Fruit fly (Drosophila melanogaster) whole organism, embryonic: Measurements from ENCODE around the gene dj-1beta.

Experiments used
- Awh ChIP-seq: fragments of 200-800 bp; sonication (Bioruptor generic); IDR thresholded peaks from 2 replicates; pipeline ENCODE4, ENCODE4 v1.3.6; 2022; ENCODE audit warnings: missing biosample characterization, missing genetic modification characterization
- BtbVII ChIP-seq: fragments of 200-800 bp; sonication (Bioruptor generic); optimal IDR thresholded peaks from 3 replicates; lab custom pipeline; 2017; ENCODE audit warnings: missing biosample characterization, mild to moderate bottlenecking, missing genetic modification characterization
- CG10431 ChIP-seq: fragments of 200-800 bp; sonication (Bioruptor generic); optimal IDR thresholded peaks from 3 replicates; lab custom pipeline; 2018; ENCODE audit warnings: missing biosample characterization, mild to moderate bottlenecking, missing genetic modification characterization
- CG10565 ChIP-seq: fragments of 200-800 bp; sonication (Bioruptor generic); optimal IDR thresholded peaks from 3 replicates; lab custom pipeline; 2016; ENCODE audit warnings: missing biosample characterization, mild to moderate bottlenecking, missing genetic modification characterization
- CG10979 ChIP-seq: fragments of 200-800 bp; sonication (Bioruptor generic); optimal IDR thresholded peaks from 2 replicates; lab custom pipeline; 2018; ENCODE audit warnings: missing biosample characterization, mild to moderate bottlenecking, missing genetic modification characterization, moderate library complexity
- CG11456 ChIP-seq: fragments of 200-800 bp; sonication (Bioruptor generic); IDR thresholded peaks from 3 replicates; pipeline ENCODE4 v1.3.6; 2022; ENCODE audit warnings: missing biosample characterization, missing genetic modification characterization
- CG12071 ChIP-seq: fragments of 200-800 bp; sonication (Bioruptor generic); optimal IDR thresholded peaks from 3 replicates; lab custom pipeline; 2018; ENCODE audit warnings: missing biosample characterization, mild to moderate bottlenecking, missing genetic modification characterization
- CG1233 ChIP-seq: fragments of 200-800 bp; sonication (Bioruptor generic); optimal IDR thresholded peaks from 4 replicates; lab custom pipeline; 2018; ENCODE audit warnings: missing biosample characterization, mild to moderate bottlenecking, missing genetic modification characterization
- CG14014 ChIP-seq: fragments of 200-800 bp; sonication (Bioruptor generic); IDR thresholded peaks from 2 replicates; pipeline ENCODE4 v1.3.6; 2022; ENCODE audit warnings: missing biosample characterization, missing genetic modification characterization
- CG18476 ChIP-seq: fragments of 200-800 bp; sonication (Bioruptor generic); optimal IDR thresholded peaks from 2 replicates; lab custom pipeline; 2016; ENCODE audit warnings: missing biosample characterization, mild to moderate bottlenecking, missing genetic modification characterization
- CG2129 ChIP-seq: fragments of 200-800 bp; sonication (Bioruptor generic); IDR thresholded peaks from 2 replicates; pipeline ENCODE4 v1.3.6; 2022; ENCODE audit warnings: missing biosample characterization, missing genetic modification characterization; ENCODE audit not compliant: partially characterized antibody
- CG2202 ChIP-seq: fragments of 200-800 bp; sonication (Bioruptor generic); optimal IDR thresholded peaks from 2 replicates; lab custom pipeline; 2018; ENCODE audit warnings: missing biosample characterization, mild to moderate bottlenecking, missing genetic modification characterization
- CG30431 ChIP-seq: fragments of 200-800 bp; sonication (Bioruptor generic); optimal IDR thresholded peaks from 2 replicates; lab custom pipeline; 2017; ENCODE audit warnings: missing biosample characterization, missing genetic modification characterization
- CG31224 ChIP-seq: fragments of 200-800 bp; sonication (Bioruptor generic); IDR thresholded peaks from 2 replicates; pipeline ENCODE4 v1.3.6; 2022; ENCODE audit warnings: missing biosample characterization, missing genetic modification characterization
- CG33213 ChIP-seq: fragments of 200-800 bp; sonication (Bioruptor generic); optimal IDR thresholded peaks from 3 replicates; lab custom pipeline; 2016; ENCODE audit warnings: missing biosample characterization, missing genetic modification characterization
- CG4820 ChIP-seq: fragments of 200-800 bp; sonication (Bioruptor generic); optimal IDR thresholded peaks from 3 replicates; lab custom pipeline; 2016; ENCODE audit warnings: missing biosample characterization, missing genetic modification characterization
- CG6654 ChIP-seq: fragments of 200-800 bp; sonication (Bioruptor generic); optimal IDR thresholded peaks from 2 replicates; lab custom pipeline; 2017; ENCODE audit warnings: missing biosample characterization, mild to moderate bottlenecking, missing genetic modification characterization
- CG6689 ChIP-seq: fragments of 200-800 bp; sonication (Bioruptor generic); IDR thresholded peaks from 2 replicates; pipeline ENCODE4 v1.3.6; 2022; ENCODE audit warnings: missing biosample characterization, missing genetic modification characterization
- CG6791 ChIP-seq: fragments of 200-800 bp; sonication (Bioruptor generic); IDR thresholded peaks from 3 replicates; pipeline ENCODE4 v1.3.6; 2022; ENCODE audit warnings: missing biosample characterization, missing genetic modification characterization; ENCODE audit not compliant: partially characterized antibody
- CG8765 ChIP-seq: fragments of 200-800 bp; sonication (Bioruptor generic); IDR thresholded peaks from 2 replicates; pipeline ENCODE4 v1.3.6; 2022; ENCODE audit warnings: missing biosample characterization, missing genetic modification characterization
- CG9817 ChIP-seq: fragments of 200-800 bp; sonication (Bioruptor generic); optimal IDR thresholded peaks from 2 replicates; lab custom pipeline; 2018; ENCODE audit warnings: missing biosample characterization, mild to moderate bottlenecking, missing genetic modification characterization, moderate library complexity
- E2f1 ChIP-seq: fragments of 200-800 bp; sonication (Bioruptor generic); IDR thresholded peaks from 2 replicates; pipeline ENCODE4 v1.3.6; 2022; ENCODE audit warnings: missing biosample characterization, missing genetic modification characterization
- Hr3 ChIP-seq: fragments of 200-800 bp; sonication (Bioruptor generic); optimal IDR thresholded peaks from 3 replicates; lab custom pipeline; 2016; ENCODE audit warnings: missing biosample characterization, missing genetic modification characterization
- Hsf ChIP-seq: fragments of 200-800 bp; sonication (Bioruptor generic); optimal IDR thresholded peaks from 3 replicates; lab custom pipeline; 2016; ENCODE audit warnings: missing biosample characterization, missing genetic modification characterization
- Nf-YB ChIP-seq: fragments of 200-800 bp; sonication (Bioruptor generic); optimal IDR thresholded peaks from 3 replicates; lab custom pipeline; 2019; ENCODE audit warnings: missing biosample characterization, mild to moderate bottlenecking, missing genetic modification characterization, moderate library complexity
- bigmax ChIP-seq: fragments of 200-800 bp; sonication (Bioruptor generic); optimal IDR thresholded peaks from 2 replicates; lab custom pipeline; 2018; ENCODE audit warnings: missing biosample characterization, mild to moderate bottlenecking, missing genetic modification characterization
- corto ChIP-seq: fragments of 200-800 bp; sonication (Bioruptor generic); optimal IDR thresholded peaks from 2 replicates; lab custom pipeline; 2016; ENCODE audit warnings: missing biosample characterization, mild to moderate bottlenecking, missing genetic modification characterization, moderate library complexity
- dm ChIP-seq: fragments of 200-800 bp; sonication (Bioruptor generic); optimal IDR thresholded peaks from 3 replicates; lab custom pipeline; 2016; ENCODE audit warnings: missing biosample characterization, missing genetic modification characterization
- en ChIP-seq: fragments of 200-800 bp; sonication (Bioruptor generic); optimal IDR thresholded peaks from 2 replicates; lab custom pipeline; 2016; ENCODE audit warnings: missing biosample characterization, missing genetic modification characterization
- exex ChIP-seq: fragments of 200-800 bp; sonication (Bioruptor generic); optimal IDR thresholded peaks from 4 replicates; lab custom pipeline; 2018; ENCODE audit warnings: missing biosample characterization, mild to moderate bottlenecking, missing genetic modification characterization, moderate library complexity
- fd64A ChIP-seq: fragments of 200-800 bp; sonication (Bioruptor generic); optimal IDR thresholded peaks from 3 replicates; lab custom pipeline; 2018; ENCODE audit warnings: missing biosample characterization, mild to moderate bottlenecking, missing genetic modification characterization
- fd96Cb ChIP-seq: fragments of 200-800 bp; sonication (Bioruptor generic); optimal IDR thresholded peaks from 2 replicates; lab custom pipeline; 2018; ENCODE audit warnings: missing biosample characterization, mild to moderate bottlenecking, missing genetic modification characterization, moderate library complexity
- gce ChIP-seq: fragments of 200-800 bp; sonication (Bioruptor generic); IDR thresholded peaks from 3 replicates; pipeline ENCODE4 v1.3.6; 2022; ENCODE audit warnings: missing biosample characterization, missing genetic modification characterization
- grn ChIP-seq: fragments of 200-800 bp; sonication (Bioruptor generic); optimal IDR thresholded peaks from 3 replicates; lab custom pipeline; 2017; ENCODE audit warnings: missing biosample characterization, missing genetic modification characterization
- ind ChIP-seq: fragments of 200-800 bp; sonication (Bioruptor generic); optimal IDR thresholded peaks from 3 replicates; lab custom pipeline; 2016; ENCODE audit warnings: missing biosample characterization, missing genetic modification characterization
- kni ChIP-seq: fragments of 200-800 bp; sonication (Bioruptor generic); optimal IDR thresholded peaks from 3 replicates; lab custom pipeline; 2017; ENCODE audit warnings: mild to moderate bottlenecking, missing biosample characterization, missing genetic modification reagents, missing genetic modification characterization
- lbe ChIP-seq: fragments of 200-800 bp; sonication (Bioruptor generic); optimal IDR thresholded peaks from 2 replicates; lab custom pipeline; 2016; ENCODE audit warnings: missing biosample characterization, mild to moderate bottlenecking, missing genetic modification characterization
- lola ChIP-seq, 3 experiments: fragments of >200 bp in 2 of 3; fragments of 200-800 bp in 1 of 3; sonication (Bioruptor generic) in 1 of 3; optimal IDR thresholded peaks; 2 replicates each; lab custom pipeline; 2017 to 2019; ENCODE audit warnings: missing biosample characterization in 3 of 3, missing genetic modification characterization in 3 of 3, mild to moderate bottlenecking in 1 of 3, moderate library complexity in 1 of 3
- mld ChIP-seq: fragments of 200-800 bp; sonication (Bioruptor generic); IDR thresholded peaks from 3 replicates; pipeline ENCODE4 v1.3.6; 2022; ENCODE audit warnings: missing biosample characterization, missing genetic modification characterization; ENCODE audit not compliant: partially characterized antibody
- prd ChIP-seq, 3 experiments: fragments of >200 bp in 2 of 3; fragments of 200-800 bp in 1 of 3; sonication (Bioruptor generic) in 1 of 3; optimal IDR thresholded peaks in 2 of 3; IDR thresholded peaks in 1 of 3; 2 replicates in 2 of 3; 3 replicates in 1 of 3; pipeline versions ENCODE4 v1.3.6 to Lab custom; 2017 to 2022; ENCODE audit warnings: missing biosample characterization in 1 of 3, missing genetic modification characterization in 1 of 3
- pzg ChIP-seq: fragments of 200-800 bp; sonication (Bioruptor generic); optimal IDR thresholded peaks from 3 replicates; lab custom pipeline; 2018; ENCODE audit warnings: missing biosample characterization, mild to moderate bottlenecking, missing genetic modification characterization, moderate library complexity
- row ChIP-seq: fragments of 200-800 bp; sonication (Bioruptor generic); IDR thresholded peaks from 3 replicates; pipeline ENCODE4 v1.3.6; 2022; ENCODE audit warnings: missing biosample characterization, missing genetic modification characterization
- sob ChIP-seq: fragments of 200-800 bp; sonication (Bioruptor generic); IDR thresholded peaks from 2 replicates; pipeline ENCODE4 v1.3.6; 2022; ENCODE audit warnings: missing biosample characterization, missing genetic modification characterization
- ssp ChIP-seq: fragments of 200-800 bp; sonication (Bioruptor generic); IDR thresholded peaks from 2 replicates; pipeline ENCODE4 v1.3.6; 2022; ENCODE audit warnings: missing biosample characterization, missing genetic modification characterization
- unpg ChIP-seq: fragments of 200-800 bp; sonication (Bioruptor generic); optimal IDR thresholded peaks from 3 replicates; lab custom pipeline; 2018; ENCODE audit warnings: missing biosample characterization, mild to moderate bottlenecking, missing genetic modification characterization, moderate library complexity
- vfl ChIP-seq: fragments of 200-800 bp; sonication (Bioruptor generic); optimal IDR thresholded peaks from 2 replicates; lab custom pipeline; 2016; ENCODE audit warnings: missing biosample characterization, missing genetic modification characterization
- zen2 ChIP-seq: fragments of 200-800 bp; sonication (Bioruptor generic); IDR thresholded peaks from 3 replicates; pipeline ENCODE4 v1.3.6; 2022; ENCODE audit warnings: missing biosample characterization, missing genetic modification characterization; ENCODE audit not compliant: partially characterized antibody

The dj-1beta gene

dm6 chr3R:30808346-30809286, 1.7 kb downstream of the dj-1beta start, which contains the start of gene cindr (continued):
- TF ChIP-seq ind (GFP tag; lab: Kevin White, UChicago) (peak; percentile 40), CG2202 (peak; percentile 32), exex (tag; lab: Kevin White, UChicago) (no peak), kni (GFP tag; lab: Kevin White, UChicago) (peak; percentile 70), fd64A (GFP tag; lab: Kevin White, UChicago) (no peak), CG9817 (peak; percentile 55), CG4820 (GFP tag; lab: Kevin White, UChicago) (no peak), bigmax (GFP tag; lab: Kevin White, UChicago) (peak; percentile 7), E2f1 (GFP tag; lab: Robert Waterston, UW) (no peak), corto (GFP tag; lab: Kevin White, UChicago) (no peak), unpg (GFP tag; lab: Kevin White, UChicago) (no peak), gce (GFP tag; lab: Robert Waterston, UW) (no peak; the same call in 1 of the 3 replicates), ssp (GFP tag; lab: Robert Waterston, UW) (peak; percentile 81), CG10565 (GFP tag; lab: Kevin White, UChicago) (no peak), CG10431 (GFP tag; lab: Kevin White, UChicago) (no peak), vfl (peak; percentile 59), lbe (GFP tag; lab: Kevin White, UChicago) (no peak), Nf-YB (GFP tag; lab: Kevin White, UChicago) (peak; percentile 34), Hsf (GFP tag; lab: Kevin White, UChicago) (peak; percentile 18), CG11456 (GFP tag; lab: Robert Waterston, UW) (peak; percentile 73; the same call in 2 of the 3 replicates), sob (GFP tag; lab: Robert Waterston, UW) (peak; percentile 65; the same call in 1 of the 2 replicates), pzg (GFP tag; lab: Kevin White, UChicago) (peak; percentile 99), CG6689 (GFP tag; lab: Robert Waterston, UW) (no peak), CG10979 (tag; lab: Kevin White, UChicago) (peak; percentile 14), en (GFP tag; lab: Kevin White, UChicago) (no peak), CG2129 (GFP tag; lab: Robert Waterston, UW) (no peak), CG8765 (GFP tag; lab: Robert Waterston, UW) (no peak), fd96Cb (peak; percentile 17), CG12071 (GFP tag; lab: Kevin White, UChicago) (peak; percentile 11), CG31224 (GFP tag; lab: Robert Waterston, UW) (0 out of 2 replicates have a peak, but pooled peaks have one; percentile 10), prd (optimal IDR thresholded peaks at IDR 0.05; lab: Kevin White, UChicago) (no peak), prd (GFP tag; IDR thresholded peaks at IDR 0.05; lab: Robert Waterston, UW) (peak; percentile 36; the same call in 1 of the 3 replicates), row (peak; percentile 90), zen2 (GFP tag; lab: Robert Waterston, UW) (no peak), grn (GFP tag; lab: Kevin White, UChicago) (no peak), CG14014 (GFP tag; lab: Robert Waterston, UW) (no peak), BtbVII (no peak), Awh (GFP tag; lab: Robert Waterston, UW) (no peak), CG33213 (peak; percentile 74), Hr3 (GFP tag; lab: Kevin White, UChicago) (peak; percentile 50), CG18476 (GFP tag; lab: Kevin White, UChicago) (no peak), CG1233 (no peak), lola (GFP tag; optimal IDR thresholded peaks at IDR 0.05; lab: Kevin White, UChicago) (peak in 1 of 3 experiments; percentile 15), mld (GFP tag; lab: Robert Waterston, UW) (no peak), CG30431 (GFP tag; lab: Kevin White, UChicago) (peak; percentile 23), CG6791 (GFP tag; lab: Robert Waterston, UW) (peak; percentile 65), dm (GFP tag; lab: Kevin White, UChicago) (peak; percentile 69), CG6654 (no peak)
